Worm (Caenorhabditis elegans) whole organism, mixed stage, embryonic: ENCODE measurements around the gene his-70.

ENCODE experiments used
- bed-3 ChIP-seq: fragments of 200-800 bp; sonication (Bioruptor generic); optimal IDR thresholded peaks from 3 replicates; lab custom pipeline; 2018; ENCODE audit warnings: mild to moderate bottlenecking, missing genetic modification characterization, moderate library complexity, missing compliant biosample characterization
- cnd-1 ChIP-seq: fragments of 200-800 bp; sonication (Bioruptor generic); optimal IDR thresholded peaks from 2 replicates; lab custom pipeline; 2018; ENCODE audit warnings: mild to moderate bottlenecking, missing genetic modification characterization, missing compliant biosample characterization
- elt-1 ChIP-seq: sonication (generic microtip); optimal IDR thresholded peaks from 2 replicates; lab custom pipeline; 2017; ENCODE audit warnings: missing genetic modification characterization, mild to moderate bottlenecking, missing compliant biosample characterization, antibody characterized with exemption, moderate library complexity, borderline replicate concordance; ENCODE audit not compliant: insufficient read depth
- nhr-237 ChIP-seq: fragments of 150-350 bp; optimal IDR thresholded peaks from 2 replicates; lab custom pipeline; 2014; ENCODE audit warnings: missing biosample characterization, missing genetic modification characterization
- nhr-76 ChIP-seq: sonication (generic microtip); optimal IDR thresholded peaks from 2 replicates; lab custom pipeline; 2017; ENCODE audit warnings: missing biosample characterization, missing genetic modification characterization
- sem-2 ChIP-seq: fragments of 200-800 bp; sonication (Bioruptor generic); optimal IDR thresholded peaks from 2 replicates; lab custom pipeline; 2018; ENCODE audit warnings: mild to moderate bottlenecking, missing genetic modification characterization, missing compliant biosample characterization
- tbx-8 ChIP-seq: fragments of 200-800 bp; sonication (Bioruptor generic); optimal IDR thresholded peaks from 2 replicates; lab custom pipeline; 2018; ENCODE audit warnings: mild to moderate bottlenecking, missing genetic modification characterization, moderate library complexity, missing compliant biosample characterization
- unc-39 ChIP-seq: fragments of 150-350 bp; optimal IDR thresholded peaks from 2 replicates; lab custom pipeline; 2014; ENCODE audit warnings: missing biosample characterization, missing genetic modification characterization
- unc-62 ChIP-seq: fragments of 150-350 bp; optimal IDR thresholded peaks from 2 replicates; lab custom pipeline; 2014; ENCODE audit warnings: missing biosample characterization, missing genetic modification reagents, missing genetic modification characterization
- ztf-11 ChIP-seq: fragments of 150-350 bp; optimal IDR thresholded peaks from 2 replicates; lab custom pipeline; 2014; ENCODE audit warnings: missing biosample characterization, missing genetic modification characterization

- TF ChIP-seq nhr-237 (tag; lab: Kevin White, UChicago) (no peak), unc-62 (GFP tag; lab: Kevin White, UChicago) (no peak), elt-1 (tag; lab: Kevin White, UChicago) (no peak), sem-2 (GFP tag; lab: Kevin White, UChicago) (no peak), tbx-8 (GFP tag; lab: Kevin White, UChicago) (no peak), ztf-11 (tag; lab: Kevin White, UChicago) (no peak), cnd-1 (no peak), unc-39 (tag; lab: Kevin White, UChicago) (no peak), nhr-76 (tag; lab: Kevin White, UChicago) (no peak), bed-3 (GFP tag; lab: Kevin White, UChicago) (no peak)
Observed at ce11 chrIII:4012036-4012435, 47.9 kb downstream of the his-70 start, which contains the start of gene C36E8.4.
